Fruit fly (Drosophila melanogaster) whole organism, embryonic: ENCODE results near the gene brm.

ENCODE experiments used
- Abd-B ChIP-seq: fragments of 200-800 bp; sonication (Bioruptor generic); optimal IDR thresholded peaks from 2 replicates; lab custom pipeline; 2018; ENCODE audit warnings: missing biosample characterization, mild to moderate bottlenecking, missing genetic modification characterization, moderate library complexity
- Atf6 ChIP-seq: fragments of 200-800 bp; sonication (Bioruptor generic); IDR thresholded peaks from 2 replicates; pipeline ENCODE4 v1.3.6; 2022; ENCODE audit warnings: missing biosample characterization, missing genetic modification characterization
- C15 ChIP-seq: fragments of 200-800 bp; sonication (Bioruptor generic); IDR thresholded peaks from 3 replicates; pipeline ENCODE4 v1.3.6; 2022; ENCODE audit warnings: missing biosample characterization, missing genetic modification characterization
- CG10274 ChIP-seq: fragments of 200-800 bp; sonication (Bioruptor generic); optimal IDR thresholded peaks from 3 replicates; lab custom pipeline; 2017; ENCODE audit warnings: missing biosample characterization, mild to moderate bottlenecking, missing genetic modification characterization
- CG10654 ChIP-seq: fragments of 200-800 bp; sonication (Bioruptor generic); optimal IDR thresholded peaks from 2 replicates; lab custom pipeline; 2016; ENCODE audit warnings: missing biosample characterization, missing genetic modification characterization
- CG12299 ChIP-seq: fragments of 200-800 bp; sonication (Bioruptor generic); optimal IDR thresholded peaks from 2 replicates; lab custom pipeline; 2018; ENCODE audit warnings: missing biosample characterization, mild to moderate bottlenecking, missing genetic modification characterization
- CG12659 ChIP-seq: fragments of 200-800 bp; sonication (Bioruptor generic); optimal IDR thresholded peaks from 3 replicates; lab custom pipeline; 2017; ENCODE audit warnings: mild to moderate bottlenecking, missing biosample characterization, missing genetic modification reagents, missing genetic modification characterization
- CG14860 ChIP-seq: fragments of 200-800 bp; sonication (Bioruptor generic); IDR thresholded peaks from 3 replicates; pipeline ENCODE4 v1.3.6; 2022; ENCODE audit warnings: missing biosample characterization, missing genetic modification characterization; ENCODE audit not compliant: partially characterized antibody
- CG14965 ChIP-seq: fragments of 200-800 bp; sonication (Bioruptor generic); optimal IDR thresholded peaks from 2 replicates; lab custom pipeline; 2016; ENCODE audit warnings: missing biosample characterization, missing genetic modification characterization, borderline replicate concordance
- CG15073 ChIP-seq: fragments of 200-800 bp; sonication (Bioruptor generic); optimal IDR thresholded peaks from 2 replicates; lab custom pipeline; 2016; ENCODE audit warnings: missing biosample characterization, missing genetic modification characterization
- CG16815 ChIP-seq: fragments of 200-800 bp; sonication (Bioruptor generic); optimal IDR thresholded peaks from 3 replicates; lab custom pipeline; 2017; ENCODE audit warnings: missing biosample characterization, mild to moderate bottlenecking, missing genetic modification characterization
- CG17802 ChIP-seq: fragments of 200-800 bp; sonication (Bioruptor generic); optimal IDR thresholded peaks from 2 replicates; lab custom pipeline; 2018; ENCODE audit warnings: missing biosample characterization, mild to moderate bottlenecking, missing genetic modification characterization, moderate library complexity
- CG17912 ChIP-seq: fragments of 200-800 bp; sonication (Bioruptor generic); optimal IDR thresholded peaks from 2 replicates; lab custom pipeline; 2018; ENCODE audit warnings: missing biosample characterization, mild to moderate bottlenecking, missing genetic modification characterization
- CG18619 ChIP-seq: fragments of 200-800 bp; sonication (Bioruptor generic); optimal IDR thresholded peaks from 3 replicates; lab custom pipeline; 2017; ENCODE audit warnings: missing biosample characterization, mild to moderate bottlenecking, missing genetic modification characterization
- CG34224 ChIP-seq: fragments of 200-800 bp; sonication (Bioruptor generic); IDR thresholded peaks from 3 replicates; pipeline ENCODE4 v1.3.6; 2022; ENCODE audit warnings: missing biosample characterization, missing genetic modification characterization; ENCODE audit not compliant: partially characterized antibody
- CG3847 ChIP-seq: fragments of 200-800 bp; sonication (Bioruptor generic); IDR thresholded peaks from 2 replicates; pipeline ENCODE4 v1.3.6; 2022; ENCODE audit warnings: missing biosample characterization, missing genetic modification characterization
- CG7963 ChIP-seq: fragments of 200-800 bp; sonication (Bioruptor generic); IDR thresholded peaks from 3 replicates; pipeline ENCODE4 v1.3.6; 2022; ENCODE audit warnings: missing biosample characterization, missing genetic modification characterization; ENCODE audit not compliant: partially characterized antibody
- CG8388 ChIP-seq: fragments of 200-800 bp; sonication (Bioruptor generic); optimal IDR thresholded peaks from 2 replicates; lab custom pipeline; 2019; ENCODE audit warnings: missing biosample characterization, mild to moderate bottlenecking, missing genetic modification characterization, moderate library complexity
- CG8765 ChIP-seq: fragments of 200-800 bp; sonication (Bioruptor generic); IDR thresholded peaks from 2 replicates; pipeline ENCODE4 v1.3.6; 2022; ENCODE audit warnings: missing biosample characterization, missing genetic modification characterization
- CG8924 ChIP-seq: fragments of 200-800 bp; optimal IDR thresholded peaks from 3 replicates; lab custom pipeline; 2019; ENCODE audit warnings: missing biosample characterization, mild to moderate bottlenecking, missing genetic modification characterization, moderate library complexity
- CHES-1-like ChIP-seq: fragments of 200-800 bp; sonication (Bioruptor generic); optimal IDR thresholded peaks from 2 replicates; lab custom pipeline; 2016; ENCODE audit warnings: missing biosample characterization, missing genetic modification characterization
- CTCF ChIP-seq: fragments of 200-800 bp; sonication (Bioruptor generic); optimal IDR thresholded peaks from 2 replicates; lab custom pipeline; 2017; ENCODE audit warnings: missing biosample characterization, mild to moderate bottlenecking, missing genetic modification characterization, moderate library complexity
- Camta ChIP-seq: fragments of 200-800 bp; sonication (Bioruptor generic); optimal IDR thresholded peaks from 2 replicates; lab custom pipeline; 2016; ENCODE audit warnings: missing biosample characterization, missing genetic modification characterization
- D19A ChIP-seq: fragments of 200-800 bp; optimal IDR thresholded peaks from 3 replicates; lab custom pipeline; 2019; ENCODE audit warnings: missing biosample characterization, mild to moderate bottlenecking, missing genetic modification characterization, moderate library complexity
- Dek ChIP-seq: fragments of 200-800 bp; sonication (Bioruptor generic); optimal IDR thresholded peaks from 3 replicates; lab custom pipeline; 2019; ENCODE audit warnings: missing biosample characterization, mild to moderate bottlenecking, missing genetic modification characterization, moderate library complexity
- E2f2 ChIP-seq: fragments of 200-800 bp; sonication (Bioruptor generic); IDR thresholded peaks from 2 replicates; pipeline ENCODE4 v1.3.6; 2022; ENCODE audit warnings: missing biosample characterization, missing genetic modification characterization
- Elba2 ChIP-seq: fragments of 200-800 bp; sonication (Bioruptor generic); optimal IDR thresholded peaks from 3 replicates; lab custom pipeline; 2016; ENCODE audit warnings: missing biosample characterization, missing genetic modification characterization
- Fer1 ChIP-seq: fragments of 200-800 bp; sonication (Bioruptor generic); optimal IDR thresholded peaks from 2 replicates; lab custom pipeline; 2017; ENCODE audit warnings: missing biosample characterization, mild to moderate bottlenecking, missing genetic modification characterization
- Hey ChIP-seq: fragments of 200-800 bp; sonication (Bioruptor generic); optimal IDR thresholded peaks from 3 replicates; lab custom pipeline; 2018; ENCODE audit warnings: missing biosample characterization, mild to moderate bottlenecking, missing genetic modification characterization
- Kr ChIP-seq: fragments of 200-800 bp; sonication (Bioruptor generic); optimal IDR thresholded peaks from 2 replicates; lab custom pipeline; 2017; ENCODE audit warnings: missing biosample characterization, mild to moderate bottlenecking, missing genetic modification characterization
- Spps ChIP-seq: fragments of 200-800 bp; sonication (Bioruptor generic); optimal IDR thresholded peaks from 2 replicates; lab custom pipeline; 2018; ENCODE audit warnings: missing biosample characterization, mild to moderate bottlenecking, missing genetic modification characterization
- YL-1 ChIP-seq: fragments of 200-800 bp; sonication (Bioruptor generic); optimal IDR thresholded peaks from 3 replicates; lab custom pipeline; 2017; ENCODE audit warnings: missing biosample characterization, mild to moderate bottlenecking, missing genetic modification characterization
- ato ChIP-seq: fragments of 200-800 bp; sonication (Bioruptor generic); IDR thresholded peaks from 2 replicates; pipeline ENCODE4 v1.3.6; 2022; ENCODE audit warnings: missing biosample characterization, missing genetic modification characterization; ENCODE audit not compliant: partially characterized antibody
- bigmax ChIP-seq: fragments of 200-800 bp; sonication (Bioruptor generic); optimal IDR thresholded peaks from 2 replicates; lab custom pipeline; 2018; ENCODE audit warnings: missing biosample characterization, mild to moderate bottlenecking, missing genetic modification characterization
- croc ChIP-seq: fragments of 200-800 bp; sonication (Bioruptor generic); conservative IDR thresholded peaks from 3 replicates; pipeline ENCODE4 v1.3.6; 2022; ENCODE audit warnings: missing biosample characterization, missing genetic modification characterization
- crol ChIP-seq: fragments of 200-800 bp; sonication (Bioruptor generic); IDR thresholded peaks from 2 replicates; pipeline ENCODE4 v1.3.6; 2022; ENCODE audit warnings: missing biosample characterization, missing genetic modification characterization
- crp ChIP-seq, 2 experiments: fragments of 200-800 bp; sonication (Bioruptor generic); optimal IDR thresholded peaks; 2 replicates in 1 of 2; 3 replicates in 1 of 2; lab custom pipeline; 2017; ENCODE audit warnings: missing biosample characterization in 2 of 2, missing genetic modification characterization in 2 of 2, mild to moderate bottlenecking in 1 of 2, moderate library complexity in 1 of 2
- dati ChIP-seq: fragments of 200-800 bp; sonication (Bioruptor generic); IDR thresholded peaks from 2 replicates; pipeline ENCODE4 v1.3.6; 2022; ENCODE audit warnings: missing biosample characterization, missing genetic modification characterization
- fd64A ChIP-seq: fragments of 200-800 bp; sonication (Bioruptor generic); optimal IDR thresholded peaks from 3 replicates; lab custom pipeline; 2018; ENCODE audit warnings: missing biosample characterization, mild to moderate bottlenecking, missing genetic modification characterization
- gro ChIP-seq: fragments of 200-800 bp; sonication (Bioruptor generic); optimal IDR thresholded peaks from 2 replicates; lab custom pipeline; 2016; ENCODE audit warnings: missing biosample characterization, missing genetic modification characterization
- kah ChIP-seq: fragments of 200-800 bp; sonication (Bioruptor generic); optimal IDR thresholded peaks from 2 replicates; lab custom pipeline; 2018; ENCODE audit warnings: missing biosample characterization, mild to moderate bottlenecking, missing genetic modification characterization
- knrl ChIP-seq: fragments of 200-800 bp; sonication (Bioruptor generic); IDR thresholded peaks from 3 replicates; pipeline ENCODE4 v1.3.6; 2022; ENCODE audit warnings: missing biosample characterization, missing genetic modification characterization; ENCODE audit not compliant: partially characterized antibody
- luna ChIP-seq: fragments of 200-800 bp; sonication (Bioruptor generic); optimal IDR thresholded peaks from 2 replicates; lab custom pipeline; 2016; ENCODE audit warnings: missing biosample characterization, missing genetic modification characterization
- pita ChIP-seq: fragments of 200-800 bp; sonication (Bioruptor generic); optimal IDR thresholded peaks from 2 replicates; lab custom pipeline; 2017; ENCODE audit warnings: missing biosample characterization, mild to moderate bottlenecking, missing genetic modification characterization
- scrt ChIP-seq: fragments of 200-800 bp; sonication (Bioruptor generic); optimal IDR thresholded peaks from 2 replicates; lab custom pipeline; 2018; ENCODE audit warnings: missing biosample characterization, mild to moderate bottlenecking, missing genetic modification characterization, moderate library complexity
- sqz ChIP-seq: fragments of 200-800 bp; sonication (Bioruptor generic); optimal IDR thresholded peaks from 3 replicates; lab custom pipeline; 2018; ENCODE audit warnings: missing biosample characterization, mild to moderate bottlenecking, missing genetic modification characterization
- tio ChIP-seq: fragments of 200-800 bp; sonication (Bioruptor generic); optimal IDR thresholded peaks from 2 replicates; lab custom pipeline; 2017; ENCODE audit warnings: missing biosample characterization, missing genetic modification characterization, inconsistent platforms
- wor ChIP-seq: fragments of 200-800 bp; sonication (Bioruptor generic); IDR thresholded peaks from 2 replicates; pipeline ENCODE4 v1.3.6; 2022; ENCODE audit warnings: missing biosample characterization, missing genetic modification characterization
- zf30C ChIP-seq: fragments of 200-800 bp; sonication (Bioruptor generic); optimal IDR thresholded peaks from 3 replicates; lab custom pipeline; 2018; ENCODE audit warnings: missing biosample characterization, mild to moderate bottlenecking, missing genetic modification characterization

The brm gene

DNA sequence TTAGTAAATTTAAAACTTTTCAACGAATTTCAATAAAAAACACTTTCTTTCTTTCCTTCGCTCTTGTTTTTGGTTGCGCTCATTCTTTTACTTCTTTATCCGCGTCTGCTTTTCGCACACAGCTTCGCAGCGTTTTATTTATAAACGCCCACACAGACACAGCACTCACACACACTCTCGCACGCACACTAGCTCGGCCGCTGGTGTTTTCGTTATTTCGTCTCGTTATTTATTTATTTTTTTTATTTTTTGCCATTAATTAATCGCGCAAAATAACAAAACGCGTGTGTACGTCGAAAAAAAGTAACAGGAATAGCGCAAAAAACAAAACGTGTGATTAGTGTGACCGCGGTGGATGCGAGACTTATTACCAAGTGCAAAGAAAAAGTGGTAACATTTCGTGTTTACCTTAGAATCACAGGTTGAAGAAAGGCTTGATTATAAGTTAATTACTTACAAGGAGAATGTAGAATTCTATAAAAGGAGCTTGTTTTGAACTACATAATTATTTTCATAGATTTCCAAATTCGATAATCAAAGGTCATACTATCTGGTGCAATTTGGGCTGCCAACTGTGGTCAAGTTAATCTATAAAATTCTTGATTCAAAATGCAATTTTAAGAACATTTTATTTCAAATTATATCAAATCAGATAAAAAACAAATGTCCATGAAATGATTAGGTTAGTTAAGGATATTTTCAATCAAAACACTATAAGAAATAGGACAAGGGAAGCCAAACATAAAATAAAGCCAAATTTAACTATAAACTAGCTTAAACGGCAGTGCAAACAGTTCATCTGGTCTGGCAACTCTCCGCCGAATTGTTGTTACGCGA, 21.9 kb upstream of the brm start, which contains the start of the genes hzg and mRpS31 (continued):
- TF ChIP-seq CG3847 (peak; percentile 61), CG8765 (GFP tag; lab: Robert Waterston, UW) (no peak), YL-1 (GFP tag; lab: Kevin White, UChicago) (peak; percentile 35), CG17912 (GFP tag; lab: Kevin White, UChicago) (no peak), CG34224 (no peak), luna (no peak), crp (GFP tag; optimal IDR thresholded peaks at IDR 0.05; lab: Kevin White, UChicago) (no peak), pita (no peak), kah (GFP tag; lab: Kevin White, UChicago) (no peak), croc (no peak), CG10654 (peak; percentile 50), CG10274 (GFP tag; lab: Kevin White, UChicago) (no peak), CG15073 (GFP tag; lab: Kevin White, UChicago) (no peak), Kr (no peak), Camta (peak; percentile 59), CG12299 (tag; lab: Kevin White, UChicago) (no peak), wor (no peak), CG14965 (GFP tag; lab: Kevin White, UChicago) (no peak), ato (no peak), bigmax (GFP tag; lab: Kevin White, UChicago) (no peak), Abd-B (GFP tag; lab: Kevin White, UChicago) (peak; percentile 31), dati (GFP tag; lab: Robert Waterston, UW) (no peak), CTCF (no peak), Dek (peak; percentile 23), zf30C (GFP tag; lab: Kevin White, UChicago) (peak; percentile 5), Atf6 (GFP tag; lab: Robert Waterston, UW) (peak; percentile 48; the same call in 1 of the 2 replicates), scrt (peak; percentile 34), CG8388 (GFP tag; lab: Kevin White, UChicago) (peak; percentile 21), Elba2 (no peak), tio (GFP tag; lab: Kevin White, UChicago) (no peak), CG17802 (tag; lab: Kevin White, UChicago) (no peak), knrl (GFP tag; lab: Robert Waterston, UW) (no peak), E2f2 (no peak; the same call in 1 of the 2 replicates), CHES-1-like (peak; percentile 20), CG14860 (GFP tag; lab: Robert Waterston, UW) (no peak), fd64A (no peak), CG18619 (peak; percentile 5), gro (GFP tag; lab: Kevin White, UChicago) (peak; percentile 4), C15 (GFP tag; lab: Robert Waterston, UW) (no peak), Spps (no peak), sqz (GFP tag; lab: Kevin White, UChicago) (peak; percentile 65), CG16815 (peak; percentile 2), CG12659 (peak; percentile 42), crol (GFP tag; lab: Robert Waterston, UW) (no peak), Hey (tag; lab: Kevin White, UChicago) (no peak), CG8924 (tag; lab: Kevin White, UChicago) (peak; percentile 68), CG7963 (GFP tag; lab: Robert Waterston, UW) (no peak), Fer1 (GFP tag; lab: Kevin White, UChicago) (no peak), D19A (peak; percentile 14)
